Fruit fly (Drosophila melanogaster) S2 (cell line): ENCODE measurements around the gene CG13625.

Source experiments
- CG8478 ChIP-seq: fragments of >200 bp; optimal IDR thresholded peaks from 2 replicates; lab custom pipeline; 2018
- CTCF ChIP-seq, 2 experiments: fragments of >200 bp; optimal IDR thresholded peaks; 2 replicates each; lab custom pipeline; 2018

dm6 chr3R:24568251-24568932 is 16.6 kb downstream of the CG13625 start:
- TF ChIP-seq CTCF (optimal IDR thresholded peaks at IDR 0.05; lab: Kevin White, UChicago) (no peak), CG8478 (lab: Kevin White, UChicago) (no peak)
